Worm (Caenorhabditis elegans) whole organism, L3 larva: ENCODE data around the gene M01F1.8.

Experiments
- aly-2 ChIP-seq: fragments of 150-350 bp; optimal IDR thresholded peaks from 2 replicates; lab custom pipeline; 2014; ENCODE audit warnings: missing biosample characterization, missing genetic modification characterization
- ama-1 ChIP-seq: fragments of 150-350 bp; optimal IDR thresholded peaks from 2 replicates; lab custom pipeline; 2018
- ceh-82 ChIP-seq: fragments of 150-350 bp; optimal IDR thresholded peaks from 2 replicates; lab custom pipeline; 2014; ENCODE audit warnings: missing biosample characterization, missing genetic modification characterization
- egl-27 ChIP-seq: sonication (generic microtip); optimal IDR thresholded peaks from 4 replicates; lab custom pipeline; 2017; ENCODE audit warnings: missing biosample characterization, missing genetic modification reagents, missing genetic modification characterization
- nfya-1 ChIP-seq: sonication (generic microtip); optimal IDR thresholded peaks from 2 replicates; lab custom pipeline; 2017; ENCODE audit warnings: missing genetic modification characterization, mild to moderate bottlenecking, missing compliant biosample characterization, antibody characterized with exemption, moderate library complexity; ENCODE audit not compliant: insufficient read depth
- nhr-11 ChIP-seq: fragments of 150-350 bp; optimal IDR thresholded peaks from 2 replicates; lab custom pipeline; 2014; ENCODE audit warnings: missing biosample characterization, missing genetic modification characterization
- nhr-77 ChIP-seq: fragments of 150-350 bp; optimal IDR thresholded peaks from 2 replicates; lab custom pipeline; 2014; ENCODE audit warnings: missing biosample characterization, missing genetic modification characterization
- pqm-1 ChIP-seq: fragments of 150-350 bp; optimal IDR thresholded peaks from 2 replicates; lab custom pipeline; 2017; ENCODE audit warnings: missing biosample characterization, missing genetic modification characterization, inconsistent platforms
- snpc-4 ChIP-seq: fragments of 150-350 bp; optimal IDR thresholded peaks from 2 replicates; lab custom pipeline; 2014; ENCODE audit warnings: missing biosample characterization, missing genetic modification characterization
- unc-62 ChIP-seq: fragments of 150-350 bp; sonication (generic microtip); optimal IDR thresholded peaks from 4 replicates; lab custom pipeline; 2014; ENCODE audit warnings: missing biosample characterization, missing genetic modification reagents, missing genetic modification characterization
- zag-1 ChIP-seq: fragments of 150-350 bp; optimal IDR thresholded peaks from 2 replicates; lab custom pipeline; 2014; ENCODE audit warnings: missing biosample characterization, missing genetic modification characterization

DNA sequence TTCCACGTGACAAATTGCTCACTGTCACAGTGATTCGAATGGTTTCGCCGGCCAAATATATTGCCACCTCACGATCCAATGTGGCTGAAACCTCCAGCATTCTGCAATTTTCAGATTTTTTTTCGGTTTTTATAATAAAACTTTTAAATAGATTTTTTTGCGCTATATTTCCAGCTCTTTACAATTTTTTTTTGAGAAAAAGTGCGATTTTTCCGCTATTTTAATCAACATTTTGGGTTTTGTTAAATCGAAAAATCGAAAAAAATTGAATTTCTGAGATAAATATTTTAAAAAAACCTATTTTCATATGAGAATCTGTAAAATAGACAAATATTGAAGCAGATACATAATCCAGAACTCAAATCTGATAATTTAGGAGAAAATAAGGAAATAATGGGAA is 3.4 kb downstream of the M01F1.8 start, which contains the start of gene M01F1.9:
- TF ChIP-seq egl-27 (no peak), nhr-11 (tag; lab: Kevin White, UChicago) (no peak), snpc-4 (tag; lab: Kevin White, UChicago) (no peak), nfya-1 (tag; lab: Kevin White, UChicago) (no peak), ceh-82 (tag; lab: Kevin White, UChicago) (no peak), zag-1 (no peak), pqm-1 (no peak), nhr-77 (no peak), unc-62 (GFP tag; lab: Kevin White, UChicago) (no peak), ama-1 (lab: Kevin White, UChicago) (no peak), aly-2 (tag; lab: Kevin White, UChicago) (no peak)
